Worm (Caenorhabditis elegans): Measurements from ENCODE around the gene nhr-40.

Gene nhr-40

DNA sequence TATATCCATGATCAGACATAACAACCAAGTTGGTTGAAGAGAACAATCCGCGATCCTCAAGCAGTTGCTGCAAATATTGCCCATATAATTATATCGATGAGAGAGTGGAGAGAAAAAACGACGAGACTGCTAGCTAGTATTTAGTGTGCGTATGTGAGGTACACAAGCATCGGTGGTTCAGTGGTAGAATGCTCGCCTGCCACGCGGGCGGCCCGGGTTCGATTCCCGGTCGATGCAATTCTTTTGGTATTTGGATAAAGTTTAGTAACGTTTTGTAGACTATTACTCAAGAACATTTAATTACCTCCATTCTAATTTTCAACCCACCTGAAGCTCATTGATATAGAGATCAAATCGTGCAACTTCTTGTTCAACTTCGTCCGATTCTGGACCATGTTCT lies 19.3 kb downstream of the nhr-40 start:
- TF ChIP-seq ceh-31 (tag; optimal IDR thresholded peaks at IDR 0.05) (peak; percentile 58), K09A11.1 (tag; optimal IDR thresholded peaks at IDR 0.05; ENCODE audit: insufficient read depth) (peak; percentile 49), pag-3 (tag; optimal IDR thresholded peaks at IDR 0.05; ENCODE audit: borderline replicate concordance) (no peak), hlh-6 (tag; optimal IDR thresholded peaks at IDR 0.05) (peak; percentile 70), ceh-22 (tag; optimal IDR thresholded peaks at IDR 0.05) (no peak), syd-9 (tag; optimal IDR thresholded peaks at IDR 0.05) (peak; percentile 20), ceh-19 (GFP tag; optimal IDR thresholded peaks at IDR 0.05) (peak; percentile 75), elt-2 (tag; optimal IDR thresholded peaks at IDR 0.05) (peak; percentile 86), nhr-232 (tag; optimal IDR thresholded peaks at IDR 0.05) (peak; percentile 77), ceh-2 (tag; optimal IDR thresholded peaks at IDR 0.05) (peak; percentile 59), elt-4 (tag; optimal IDR thresholded peaks at IDR 0.05) (no peak), mec-3 (tag; optimal IDR thresholded peaks at IDR 0.05; ENCODE audit: borderline replicate concordance) (no peak), sdc-2 (tag; optimal IDR thresholded peaks at IDR 0.05) (peak; percentile 93), ceh-18 (tag; optimal IDR thresholded peaks at IDR 0.05) (peak; percentile 13), nfya-1 (tag; optimal IDR thresholded peaks at IDR 0.05) (peak; percentile 61), hlh-13 (GFP tag; optimal IDR thresholded peaks at IDR 0.05) (peak; percentile 64), rnt-1 (tag; optimal IDR thresholded peaks at IDR 0.05) (peak; percentile 30), C38D4.7 (GFP tag; optimal IDR thresholded peaks at IDR 0.05) (peak; percentile 76), odd-2 (tag; optimal IDR thresholded peaks at IDR 0.05) (peak; percentile 33), zip-5 (tag; optimal IDR thresholded peaks at IDR 0.05) (peak; percentile 13), lin-11 (tag; optimal IDR thresholded peaks at IDR 0.05) (peak; percentile 69), unc-86 (tag; optimal IDR thresholded peaks at IDR 0.05) (peak; percentile 86), sox-4 (tag; optimal IDR thresholded peaks at IDR 0.05) (peak; percentile 75), C08G9.2 (tag; optimal IDR thresholded peaks at IDR 0.05) (peak; percentile 71), lim-6 (tag; optimal IDR thresholded peaks at IDR 0.05) (no peak), Y22D7AL.16 (tag; optimal IDR thresholded peaks at IDR 0.05) (peak; percentile 79), tbx-2 (tag; optimal IDR thresholded peaks at IDR 0.05) (peak; percentile 78), fax-1 (tag; optimal IDR thresholded peaks at IDR 0.05) (peak; percentile 27), ceh-34 (tag; optimal IDR thresholded peaks at IDR 0.05) (peak; percentile 82), ceh-6 (GFP tag; optimal IDR thresholded peaks at IDR 0.05) (peak; percentile 85), ttx-3 (tag; optimal IDR thresholded peaks at IDR 0.05) (peak; percentile 77), fkh-10 (GFP tag; optimal IDR thresholded peaks at IDR 0.05) (no peak), pqm-1 (tag; optimal IDR thresholded peaks at IDR 0.05) (no peak), T23F11.4 (GFP tag; optimal IDR thresholded peaks at IDR 0.05) (peak; percentile 85), gmeb-2 (tag; optimal IDR thresholded peaks at IDR 0.05) (peak; percentile 79), ceh-30 (tag; optimal IDR thresholded peaks at IDR 0.05) (no peak), ceh-14 (tag; optimal IDR thresholded peaks at IDR 0.05) (peak; percentile 46), dmd-4 (tag; optimal IDR thresholded peaks at IDR 0.05; ENCODE audit: borderline replicate concordance) (peak; percentile 58), unc-3 (GFP tag; conservative IDR thresholded peaks at IDR 0.05) (peak; percentile 72), unc-3 (tag; optimal IDR thresholded peaks at IDR 0.05) (peak; percentile 42), ceh-24 (tag; optimal IDR thresholded peaks at IDR 0.05) (peak; percentile 36), ceh-45 (GFP tag; IDR thresholded peaks at IDR 0.05) (peak; percentile 79), K02D7.2 (tag; optimal IDR thresholded peaks at IDR 0.05) (peak; percentile 63), madf-2 (tag; optimal IDR thresholded peaks at IDR 0.05) (peak; percentile 69), unc-55 (GFP tag; optimal IDR thresholded peaks at IDR 0.05) (no peak), hlh-8 (tag; optimal IDR thresholded peaks at IDR 0.05) (no peak), pha-2 (tag; optimal IDR thresholded peaks at IDR 0.05) (peak; percentile 70), ahr-1 (tag; optimal IDR thresholded peaks at IDR 0.05) (no peak), hlh-15 (tag; optimal IDR thresholded peaks at IDR 0.05) (peak; percentile 43), fkh-6 (tag; optimal IDR thresholded peaks at IDR 0.05) (peak; percentile 64), nhr-11 (tag; optimal IDR thresholded peaks at IDR 0.05) (no peak), unc-42 (tag; optimal IDR thresholded peaks at IDR 0.05) (peak; percentile 16), F13H6.1 (tag; optimal IDR thresholded peaks at IDR 0.05) (peak; percentile 24)

All from whole organism, late embryonic.